Fruit fly (Drosophila melanogaster): ENCODE results near the gene Rbf.

DNA sequence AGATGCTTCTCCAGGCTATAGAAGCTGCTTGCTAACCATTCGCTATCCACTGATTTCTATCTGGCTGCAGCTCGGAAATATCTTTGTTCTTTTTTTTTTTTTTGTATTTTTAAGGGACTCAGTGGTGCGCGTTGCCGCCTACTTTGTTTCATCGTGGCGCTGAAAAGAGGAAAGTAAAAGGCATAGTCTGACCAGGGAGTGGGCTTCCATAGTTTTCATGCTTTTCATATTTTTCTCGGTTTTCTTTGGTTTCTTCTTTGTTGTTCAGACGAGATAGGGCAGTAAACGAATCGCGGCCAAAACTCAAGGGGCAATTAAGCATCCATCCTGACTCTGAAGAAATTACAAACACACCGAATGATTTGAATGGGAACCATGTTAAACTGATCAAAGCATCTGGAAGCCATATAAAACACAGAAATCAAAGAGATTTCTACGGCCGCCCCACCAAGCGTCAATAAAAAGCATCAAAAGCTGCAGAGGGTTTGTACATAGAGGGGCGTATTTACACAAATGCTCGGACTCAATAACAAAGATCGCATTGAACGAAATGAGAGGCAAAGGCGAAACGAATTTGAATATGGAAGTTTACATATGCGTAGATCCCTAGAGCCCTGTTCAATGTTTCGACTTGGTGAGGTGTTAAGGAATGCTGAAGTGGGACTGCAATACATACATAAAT, 28.8 kb downstream of the Rbf start:
- TF ChIP-seq CG10669 (GFP tag; optimal IDR thresholded peaks at IDR 0.05) (no peak), eg (GFP tag; IDR thresholded peaks at IDR 0.05) (no peak), CG6163 (GFP tag; IDR thresholded peaks at IDR 0.05) (no peak), CG6854 (GFP tag; optimal IDR thresholded peaks at IDR 0.05) (no peak), CG16779 (tag; optimal IDR thresholded peaks at IDR 0.05) (no peak), CG31627 (GFP tag; optimal IDR thresholded peaks at IDR 0.05) (no peak), CG3032 (tag; optimal IDR thresholded peaks at IDR 0.05) (no peak), CG3919 (GFP tag; optimal IDR thresholded peaks at IDR 0.05) (no peak), CG8319 (GFP tag; optimal IDR thresholded peaks at IDR 0.05) (no peak)
